Worm (Caenorhabditis elegans) whole organism, early embryonic: ENCODE results near the gene clec-128.

Source experiments
- B0310.2 ChIP-seq: sonication (generic microtip); optimal IDR thresholded peaks from 2 replicates; lab custom pipeline; 2016; ENCODE audit warnings: mild to moderate bottlenecking, missing genetic modification characterization, missing compliant biosample characterization
- ama-1 ChIP-seq: fragments of 150-350 bp; optimal IDR thresholded peaks from 2 replicates; lab custom pipeline; 2014

DNA sequence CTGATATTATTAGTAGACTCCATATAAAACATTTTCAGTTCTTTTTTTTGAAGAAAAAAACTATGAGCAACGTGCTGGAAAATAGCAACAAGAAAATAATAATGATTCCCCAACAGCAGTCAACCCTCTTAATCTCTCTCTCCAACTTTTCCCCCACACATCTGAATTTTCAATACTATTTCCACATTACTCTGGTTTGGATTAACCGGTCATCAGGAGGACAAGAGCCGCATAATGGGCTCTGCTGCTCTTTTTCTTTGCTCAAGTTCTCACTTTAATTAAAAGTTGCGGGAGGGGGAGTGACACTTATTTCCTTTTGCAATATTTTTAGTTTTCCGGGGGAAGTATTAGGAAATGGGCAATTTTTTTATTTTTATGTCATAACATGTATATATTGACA is 43.4 kb downstream of the clec-128 start:
- no peak for TF ChIP-seq ama-1 (lab: Kevin White, UChicago)
- no peak for TF ChIP-seq B0310.2 (tag; lab: Kevin White, UChicago)
